Worm (Caenorhabditis elegans): ENCODE measurements around the gene col-122.
A peak's percentile ranks its signal among the peaks of the same experiment; 100 is the strongest.

The col-122 gene

DNA sequence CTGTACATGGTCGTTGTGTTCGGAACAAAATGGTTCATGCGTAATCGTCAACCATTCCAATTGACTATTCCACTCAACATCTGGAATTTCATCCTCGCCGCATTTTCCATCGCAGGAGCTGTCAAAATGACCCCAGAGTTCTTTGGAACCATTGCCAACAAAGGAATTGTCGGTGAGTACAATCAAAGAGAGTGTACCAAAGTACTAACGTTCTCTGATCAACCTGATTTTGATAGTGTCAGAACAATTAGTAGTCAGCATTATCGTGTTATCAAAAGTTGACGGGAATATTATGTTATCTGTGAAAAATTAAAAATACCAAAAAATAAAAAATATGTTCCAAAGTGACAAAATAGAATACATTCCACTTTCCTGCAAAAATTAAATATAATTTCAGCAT is 36.2 kb upstream of the col-122 start:
- TF ChIP-seq Y67H2A.10 (GFP tag; conservative IDR thresholded peaks at IDR 0.05): no peak
- peak; percentile 34 for TF ChIP-seq nhr-80 (tag; optimal IDR thresholded peaks at IDR 0.05)
- TF ChIP-seq snpc-4 (GFP tag; optimal IDR thresholded peaks at IDR 0.05): no peak
- TF ChIP-seq snpc-4 (tag; optimal IDR thresholded peaks at IDR 0.05): no peak
- no peak for TF ChIP-seq ceh-40 (GFP tag; IDR thresholded peaks at IDR 0.05)
- 0 out of 2 replicates have a peak, but pooled peaks have one; percentile 12 for TF ChIP-seq ekl-4 (GFP tag; IDR thresholded peaks at IDR 0.05)
- no peak for TF ChIP-seq ZK185.1 (tag; optimal IDR thresholded peaks at IDR 0.05; ENCODE audit: poor library complexity, severe bottlenecking)
- no peak for TF ChIP-seq egrh-3 (GFP tag; IDR thresholded peaks at IDR 0.05)

DNA sequence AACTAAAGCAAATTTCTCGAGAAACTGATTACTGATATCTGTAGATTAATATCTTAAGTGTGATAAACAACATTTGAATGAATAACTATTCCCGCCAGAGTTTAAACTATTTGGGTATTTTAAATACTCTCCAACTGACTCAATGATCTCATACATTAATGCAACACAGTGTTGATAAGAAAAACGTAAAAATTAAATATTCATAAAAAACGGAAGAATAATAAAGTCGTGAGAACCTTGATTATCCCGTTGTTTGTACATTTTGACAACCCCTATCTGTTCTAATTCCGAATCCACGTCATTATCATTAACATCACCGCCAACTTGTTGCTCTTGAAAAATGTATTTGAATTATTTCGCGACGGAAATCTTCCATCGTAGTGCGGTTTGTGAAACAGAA is 33.5 kb upstream of the col-122 start, which contains the start of gene elo-7:
Gene elo-7, plus strand, starts transcription at position 301 of the 400 bp plus-strand sequence.
- TF ChIP-seq ceh-58 (GFP tag; IDR thresholded peaks at IDR 0.05) (no peak), snpc-4 (GFP tag; optimal IDR thresholded peaks at IDR 0.05) (no peak), snpc-4 (tag; optimal IDR thresholded peaks at IDR 0.05) (no peak), ets-4 (GFP tag; optimal IDR thresholded peaks at IDR 0.05) (no peak), T07F8.4 (tag; optimal IDR thresholded peaks at IDR 0.05) (no peak), pha-4 (tag; optimal IDR thresholded peaks at IDR 0.05) (no peak), tlf-1 (GFP tag; optimal IDR thresholded peaks at IDR 0.05) (no peak), nfya-1 (tag; optimal IDR thresholded peaks at IDR 0.05; ENCODE audit: borderline replicate concordance, insufficient read depth) (no peak), hrde-1 (tag; optimal IDR thresholded peaks at IDR 0.05; ENCODE audit: borderline replicate concordance) (no peak), ceh-27 (GFP tag; optimal IDR thresholded peaks at IDR 0.05) (no peak), lin-40 (tag; optimal IDR thresholded peaks at IDR 0.05) (no peak), hsf-1 (GFP tag; IDR thresholded peaks at IDR 0.05) (no peak), ceh-79 (tag; optimal IDR thresholded peaks at IDR 0.05) (no peak), F52B5.7 (tag; optimal IDR thresholded peaks at IDR 0.05) (no peak), ztf-3 (GFP tag; optimal IDR thresholded peaks at IDR 0.05) (no peak), mes-4 (tag; optimal IDR thresholded peaks at IDR 0.05) (no peak), sea-2 (GFP tag; IDR thresholded peaks at IDR 0.05) (no peak), xnd-1 (tag; optimal IDR thresholded peaks at IDR 0.05) (no peak)

DNA sequence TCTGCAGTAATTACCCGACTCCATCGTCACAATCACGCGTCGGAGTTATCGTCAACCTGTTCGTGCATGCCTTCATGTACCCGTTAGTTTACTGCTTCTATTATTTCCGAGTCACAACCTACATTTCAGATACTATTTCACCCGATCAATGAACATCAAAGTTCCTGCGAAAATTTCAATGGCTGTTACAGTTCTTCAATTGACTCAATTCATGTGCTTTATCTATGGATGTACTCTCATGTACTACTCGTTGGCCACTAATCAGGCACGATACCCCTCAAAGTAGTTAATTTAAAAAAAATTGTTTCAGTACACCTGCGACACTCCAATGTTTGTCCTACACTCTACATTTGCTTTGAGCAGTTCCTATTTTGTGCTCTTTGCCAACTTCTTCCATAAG is 32.4 kb upstream of the col-122 start:
- TF ChIP-seq gei-17 (GFP tag; optimal IDR thresholded peaks at IDR 0.05) (peak; percentile 6), repo-1 (tag; optimal IDR thresholded peaks at IDR 0.05) (peak; percentile 3), ztf-26 (tag; optimal IDR thresholded peaks at IDR 0.05) (peak; percentile 6), nfyb-1 (GFP tag; IDR thresholded peaks at IDR 0.05) (no peak)

DNA sequence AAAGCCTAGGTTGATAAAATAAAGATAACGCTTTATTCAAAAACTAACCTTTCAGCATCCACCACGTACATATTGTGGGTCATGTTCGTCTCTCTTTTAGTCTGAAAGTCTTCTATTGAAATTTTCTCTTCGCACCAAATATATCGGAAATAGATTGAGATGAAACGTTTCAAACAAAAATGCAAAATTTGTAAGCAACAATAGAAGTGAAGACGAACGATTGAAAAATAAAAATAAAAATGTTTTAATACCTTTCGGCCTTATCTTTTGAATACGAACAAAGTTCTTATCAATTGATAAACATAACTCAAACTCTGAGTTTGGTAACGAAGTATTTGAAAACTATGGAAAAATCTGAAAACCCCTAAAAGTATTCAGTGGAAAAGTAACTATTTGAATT is 30.1 kb upstream of the col-122 start, which contains the start of gene F56H11.2:
Gene F56H11.2, minus strand, starts transcription at position 101 of the 400 bp plus-strand sequence.
- TF ChIP-seq die-1 (tag; optimal IDR thresholded peaks at IDR 0.05) (no peak), nhr-90 (tag; optimal IDR thresholded peaks at IDR 0.05) (no peak), lir-1 (GFP tag; conservative IDR thresholded peaks at IDR 0.05) (no peak), bed-1 (GFP tag; IDR thresholded peaks at IDR 0.05) (no peak), zfh-2 (GFP tag; conservative IDR thresholded peaks at IDR 0.05) (no peak), T07F8.4 (tag; optimal IDR thresholded peaks at IDR 0.05) (no peak), somi-1 (GFP tag; optimal IDR thresholded peaks at IDR 0.05) (no peak), Y53F4B.3 (GFP tag; IDR thresholded peaks at IDR 0.05) (no peak)
